Fruit fly (Drosophila melanogaster): ENCODE measurements around the gene eIF4G2.

eIF4G2 gene

DNA sequence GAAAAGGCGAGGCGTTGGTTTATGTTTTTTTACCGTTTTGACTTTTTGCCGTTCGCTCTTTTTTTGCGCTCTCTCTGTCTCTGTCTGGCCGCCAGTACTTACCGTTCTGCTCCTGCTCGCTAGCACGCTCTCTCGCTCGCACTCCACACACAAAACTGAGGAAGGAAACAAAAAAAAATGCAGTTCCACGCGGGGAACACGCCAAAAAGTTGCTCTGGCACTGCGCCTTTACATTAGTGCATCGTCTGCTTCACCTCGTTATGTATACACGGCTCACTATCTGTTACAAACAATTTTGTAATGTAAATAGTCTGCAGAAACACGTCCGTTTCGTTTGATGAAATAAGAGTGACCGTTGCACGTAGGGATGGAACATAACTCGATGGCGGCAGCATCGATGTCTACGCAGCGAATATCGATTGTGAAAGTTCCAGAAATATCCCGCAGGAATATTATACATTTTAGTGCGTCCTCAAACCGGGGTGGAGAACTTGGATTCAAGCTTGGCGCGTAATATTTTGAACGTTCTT is at the start of gene eIF4G2, which contains the start of gene CG33111:
Gene eIF4G2 (minus strand): TSS at position 359 of the 530 bp plus-strand sequence.
Gene CG33111 (minus strand): TSS at position 359 of the 530 bp plus-strand sequence.
- TF ChIP-seq CG8478 (optimal IDR thresholded peaks at IDR 0.05) = no peak
- TF ChIP-seq CTCF (optimal IDR thresholded peaks at IDR 0.05) = peak; percentile 73 to 75

DNA sequence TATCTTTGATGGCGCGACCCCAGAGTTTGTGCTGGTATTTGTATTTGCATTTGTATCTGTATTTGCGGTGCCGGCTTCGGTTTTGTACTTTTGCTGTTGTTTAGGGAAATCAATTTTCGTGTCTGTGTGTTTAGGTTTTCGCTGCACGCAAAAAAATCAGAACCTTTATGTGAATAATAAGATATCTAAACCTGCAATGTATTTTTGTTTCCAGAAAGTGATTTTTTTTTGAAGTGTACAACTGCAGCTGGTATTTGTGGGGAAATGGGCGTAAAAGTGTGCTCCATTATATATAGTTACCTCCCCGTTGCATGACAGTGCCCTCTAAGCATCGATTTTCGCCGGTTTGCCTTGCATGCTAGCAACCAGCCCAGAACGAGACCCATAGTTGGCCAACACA is 48.8 kb upstream of the eIF4G2 start:
- no peak for TF ChIP-seq CTCF (optimal IDR thresholded peaks at IDR 0.05)
- TF ChIP-seq CG8478 (optimal IDR thresholded peaks at IDR 0.05) = no peak

DNA sequence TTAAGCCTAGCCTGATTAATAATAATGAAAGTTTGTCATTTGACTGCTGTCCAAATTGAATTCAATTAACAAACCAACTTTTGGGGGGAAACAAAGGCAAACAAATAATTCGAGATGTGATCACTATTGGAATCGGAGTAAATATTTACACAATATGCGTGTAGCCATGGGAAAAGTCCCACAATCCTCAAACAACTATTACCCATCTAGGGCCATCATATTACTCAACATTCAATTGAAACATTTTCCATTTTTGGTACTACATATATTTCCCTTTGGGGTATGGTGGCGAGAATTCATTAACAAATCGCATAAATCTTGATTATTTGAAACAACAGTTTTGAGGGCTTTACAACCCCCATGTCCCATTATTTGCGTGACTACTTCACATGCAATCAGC is 48.2 kb upstream of the eIF4G2 start:
- TF ChIP-seq CTCF (optimal IDR thresholded peaks at IDR 0.05) (no peak), CG8478 (optimal IDR thresholded peaks at IDR 0.05) (no peak)

DNA sequence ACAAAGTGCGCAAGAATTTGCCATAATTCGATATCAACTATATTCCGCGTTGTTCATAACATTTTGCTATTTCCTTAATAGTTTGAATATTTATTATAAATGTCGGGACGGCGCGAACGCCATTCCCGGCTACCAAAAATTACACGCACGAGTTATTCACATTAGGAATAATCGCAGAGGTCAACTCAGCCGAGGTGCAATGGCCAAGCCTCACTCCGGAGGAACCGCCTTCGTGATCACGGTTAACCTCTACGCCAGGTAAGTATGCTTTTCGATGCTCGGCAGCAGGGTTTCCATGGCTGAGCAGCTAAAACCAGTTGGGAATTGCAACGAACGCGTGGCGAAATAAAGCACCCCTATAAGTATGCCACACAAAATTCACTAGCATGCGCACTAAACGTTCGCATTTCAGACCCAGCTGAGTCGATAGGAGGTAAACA is 40.3 kb upstream of the eIF4G2 start:
- TF ChIP-seq CTCF (optimal IDR thresholded peaks at IDR 0.05) = peak in 1 of 2 experiments; percentile 26

DNA sequence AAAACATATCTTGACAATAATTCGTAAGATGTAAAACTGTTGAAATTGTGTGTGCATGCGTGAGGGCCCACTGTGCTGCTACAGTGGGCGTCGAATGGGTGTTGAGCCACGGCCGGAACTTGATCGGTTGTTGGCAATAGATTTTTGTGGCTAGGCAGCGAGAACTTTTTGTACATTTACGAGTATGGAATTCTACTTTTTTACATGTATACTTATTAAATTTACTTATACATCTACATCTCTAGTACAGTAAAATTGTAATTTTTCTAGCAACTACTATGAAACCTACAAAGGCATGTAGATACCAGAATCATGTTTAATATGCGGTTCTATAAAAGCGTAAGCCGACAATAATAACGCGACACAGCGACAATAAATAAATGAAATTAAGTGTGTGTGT is 30.6 kb upstream of the eIF4G2 start:
- TF ChIP-seq CTCF (optimal IDR thresholded peaks at IDR 0.05) (no peak), CG8478 (optimal IDR thresholded peaks at IDR 0.05) (no peak)

DNA sequence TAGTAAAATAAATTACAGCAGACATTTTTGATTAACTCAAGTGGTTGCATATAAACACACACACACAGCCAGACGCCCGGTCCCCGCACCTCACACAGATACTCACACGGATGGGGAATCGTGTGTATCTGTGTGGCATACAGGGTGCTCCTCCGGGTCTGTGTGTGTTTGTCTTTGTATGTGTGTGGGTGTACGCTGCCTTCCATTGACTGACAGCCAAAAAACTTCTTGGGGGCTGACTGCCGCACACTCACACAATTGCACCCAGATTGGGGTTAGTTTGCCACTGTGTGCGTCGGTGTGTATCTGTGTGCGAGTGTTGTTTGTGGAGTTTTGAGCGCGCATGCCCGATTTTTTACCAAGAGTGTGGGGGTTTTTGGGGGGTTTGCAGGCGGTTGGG is 27.1 kb upstream of the eIF4G2 start:
- no peak for TF ChIP-seq CTCF (optimal IDR thresholded peaks at IDR 0.05)
- no peak for TF ChIP-seq CG8478 (optimal IDR thresholded peaks at IDR 0.05)

DNA sequence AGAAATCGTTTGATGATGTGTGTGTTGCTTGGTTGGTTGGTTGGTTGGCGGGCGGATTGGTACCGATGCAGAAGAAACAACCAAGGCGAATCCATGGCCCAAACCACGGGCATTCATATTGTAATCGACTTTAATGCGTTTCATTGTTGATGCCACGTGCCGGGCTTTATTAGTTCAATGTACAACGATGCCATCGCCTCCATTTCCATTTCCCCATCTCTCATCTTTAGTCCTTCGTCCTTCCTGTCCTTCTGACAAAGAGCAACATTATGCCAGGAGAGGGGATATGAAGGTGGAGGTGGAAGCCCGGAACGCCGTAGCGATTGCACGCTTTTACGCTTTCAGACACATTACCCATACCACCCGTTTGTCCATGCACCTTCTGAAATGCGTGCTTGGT is 12.7 kb upstream of the eIF4G2 start:
- TF ChIP-seq CTCF (optimal IDR thresholded peaks at IDR 0.05) = no peak
- TF ChIP-seq CG8478 (optimal IDR thresholded peaks at IDR 0.05) = no peak

DNA sequence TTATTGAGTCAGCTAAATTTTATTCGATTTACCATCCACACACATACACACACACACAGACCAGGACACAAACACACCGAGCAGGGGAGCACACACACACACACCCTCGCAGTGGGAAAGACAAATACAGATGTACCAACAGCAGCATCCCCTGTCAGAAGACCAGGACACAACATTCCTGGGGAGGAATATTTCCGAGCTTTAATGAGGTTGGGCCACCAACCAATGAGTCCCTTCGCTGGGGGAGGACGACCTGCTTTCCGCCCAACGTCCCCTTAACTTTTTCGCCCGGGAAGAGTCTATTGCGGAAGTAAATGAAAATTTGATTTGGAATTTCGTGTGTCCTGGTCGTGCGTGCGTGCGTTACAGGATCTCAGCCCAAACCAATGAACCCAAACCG is 8.1 kb upstream of the eIF4G2 start:
- TF ChIP-seq CG8478 (optimal IDR thresholded peaks at IDR 0.05) (no peak), CTCF (optimal IDR thresholded peaks at IDR 0.05) (no peak)

DNA sequence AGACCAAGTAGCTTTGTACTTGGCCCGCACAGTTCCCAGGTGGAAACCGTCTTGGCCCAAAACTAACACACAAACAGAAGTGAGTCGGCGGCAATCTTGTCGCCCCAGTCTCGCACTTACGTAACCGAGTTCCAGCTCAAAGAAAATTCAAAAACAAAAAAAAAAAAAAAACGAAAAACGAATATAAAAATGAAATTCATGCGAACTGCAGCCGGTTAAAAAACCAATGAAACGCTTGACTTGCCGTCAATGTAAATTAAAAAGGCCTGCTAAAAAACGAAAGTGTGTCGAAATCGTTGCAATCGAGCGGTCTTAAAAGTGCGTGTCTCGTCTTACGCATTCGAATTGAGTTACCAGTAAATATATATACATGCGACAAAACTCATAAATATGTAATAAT is 4.6 kb upstream of the eIF4G2 start:
- no peak for TF ChIP-seq CG8478 (optimal IDR thresholded peaks at IDR 0.05)

DNA sequence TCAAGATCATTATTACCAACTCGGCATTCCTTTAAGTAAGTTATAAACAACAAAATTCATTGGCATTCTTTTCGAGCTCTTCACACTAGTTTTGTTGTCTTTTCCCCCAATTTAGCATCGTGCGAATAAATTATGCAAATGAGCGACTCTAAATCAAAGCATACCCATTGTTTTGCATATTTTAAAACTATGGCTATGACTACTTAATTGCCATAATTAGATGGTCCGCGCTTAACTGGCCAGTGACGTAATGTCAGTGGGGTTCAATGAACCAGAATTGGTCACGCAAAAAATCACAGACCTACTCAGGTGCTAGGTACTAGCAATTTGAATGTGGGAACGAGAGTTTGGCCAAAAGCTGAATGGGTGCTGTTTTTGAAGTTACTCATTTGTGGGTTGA is 3.9 kb upstream of the eIF4G2 start:
- TF ChIP-seq CG8478 (optimal IDR thresholded peaks at IDR 0.05) = no peak
- TF ChIP-seq CTCF (optimal IDR thresholded peaks at IDR 0.05) = no peak

DNA sequence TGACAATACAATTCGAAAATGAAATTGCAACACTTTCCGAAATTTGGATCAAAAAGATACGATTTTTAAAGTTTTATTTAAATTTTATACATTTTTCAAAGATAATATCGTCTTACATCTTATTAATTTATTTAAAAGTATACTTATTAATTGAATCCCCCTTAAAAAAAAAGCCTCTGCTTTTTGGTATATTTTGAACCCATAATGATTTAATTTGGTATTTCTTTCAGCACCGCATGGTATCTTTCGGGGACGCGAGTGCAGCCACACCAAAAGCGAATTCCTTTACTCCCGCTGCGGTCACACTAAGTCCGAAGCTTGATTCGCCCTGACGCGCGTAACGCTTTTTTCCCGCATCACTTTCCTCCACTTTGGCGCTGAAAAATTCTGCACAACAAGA is 1.3 kb upstream of the eIF4G2 start:
- TF ChIP-seq CTCF (optimal IDR thresholded peaks at IDR 0.05) (no peak), CG8478 (optimal IDR thresholded peaks at IDR 0.05) (no peak)

DNA sequence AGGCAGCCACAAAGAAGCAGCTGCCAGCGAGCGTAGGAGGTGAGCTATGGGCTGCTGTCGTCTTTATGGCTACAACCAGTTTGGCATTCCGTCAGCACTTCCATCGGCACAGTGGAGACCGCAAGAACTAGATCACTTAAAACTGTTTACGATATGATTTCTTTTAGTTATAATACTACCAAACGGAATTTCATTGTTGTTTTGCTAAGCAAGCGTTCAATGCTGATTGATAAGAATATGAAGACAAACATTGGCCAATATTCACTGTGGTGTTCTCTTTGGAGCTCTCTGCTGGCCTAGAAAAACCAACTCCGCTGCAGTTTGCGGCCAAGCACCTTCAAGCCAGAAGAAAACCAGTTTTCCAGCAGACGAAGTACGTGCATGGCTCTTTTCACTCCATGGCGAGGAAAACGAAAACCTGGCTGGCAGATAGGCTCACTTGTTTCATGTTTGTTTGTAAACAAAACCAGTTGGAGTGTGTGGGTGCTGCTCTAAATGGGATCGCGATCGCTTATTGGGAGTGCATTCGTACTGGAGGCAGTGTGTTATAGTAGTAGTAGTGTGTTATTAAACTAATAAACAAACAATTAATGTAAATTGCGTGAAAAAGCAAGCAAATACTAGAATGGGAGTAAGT is 1.4 kb downstream of the eIF4G2 start:
- TF ChIP-seq CTCF (optimal IDR thresholded peaks at IDR 0.05) = no peak
- no peak for TF ChIP-seq CG8478 (optimal IDR thresholded peaks at IDR 0.05)

DNA sequence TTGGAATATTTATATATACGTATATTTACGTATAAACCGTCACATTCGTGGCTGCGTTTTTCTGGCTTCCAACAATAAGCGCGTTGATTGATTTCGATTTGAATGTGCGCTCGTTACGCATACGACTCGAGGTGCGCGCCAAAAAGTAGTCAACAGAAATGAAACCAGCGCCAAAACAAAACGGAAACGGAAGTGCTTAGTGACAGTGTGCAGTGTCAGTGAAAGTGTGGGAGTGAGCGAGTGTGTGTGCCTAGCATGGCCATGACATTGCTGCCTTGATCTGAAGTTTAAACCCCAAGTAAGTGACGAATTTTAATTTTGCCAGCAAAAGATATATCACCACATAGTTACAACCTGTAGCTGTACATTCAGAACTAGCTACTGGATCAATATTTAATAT is 15.4 kb downstream of the eIF4G2 start, which contains the start of gene CG34355:
Gene CG34355 (plus strand): TSS at position 192 of the 400 bp plus-strand sequence.
- TF ChIP-seq CTCF (optimal IDR thresholded peaks at IDR 0.05) = no peak
- TF ChIP-seq CG8478 (optimal IDR thresholded peaks at IDR 0.05) = no peak

DNA sequence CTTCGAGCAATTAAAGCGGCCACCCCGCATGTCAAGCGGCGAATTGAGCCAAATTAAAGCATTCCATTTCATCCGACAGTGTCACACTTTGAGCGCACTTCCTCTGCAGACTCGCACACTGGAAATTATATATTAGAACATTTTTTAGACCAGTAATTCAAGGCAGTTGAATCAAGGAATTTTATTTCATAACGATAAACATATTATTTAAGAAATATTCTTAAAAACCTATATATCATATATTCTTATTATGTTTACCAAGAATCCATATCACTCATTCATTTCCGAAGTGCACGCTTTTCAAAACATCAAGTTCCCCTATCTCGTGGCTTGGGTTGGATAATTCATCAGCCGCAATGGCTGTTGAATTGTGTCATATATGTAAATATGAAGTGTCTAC is 27.5 kb downstream of the eIF4G2 start:
- no peak for TF ChIP-seq CTCF (optimal IDR thresholded peaks at IDR 0.05)
- TF ChIP-seq CG8478 (optimal IDR thresholded peaks at IDR 0.05) = no peak

DNA sequence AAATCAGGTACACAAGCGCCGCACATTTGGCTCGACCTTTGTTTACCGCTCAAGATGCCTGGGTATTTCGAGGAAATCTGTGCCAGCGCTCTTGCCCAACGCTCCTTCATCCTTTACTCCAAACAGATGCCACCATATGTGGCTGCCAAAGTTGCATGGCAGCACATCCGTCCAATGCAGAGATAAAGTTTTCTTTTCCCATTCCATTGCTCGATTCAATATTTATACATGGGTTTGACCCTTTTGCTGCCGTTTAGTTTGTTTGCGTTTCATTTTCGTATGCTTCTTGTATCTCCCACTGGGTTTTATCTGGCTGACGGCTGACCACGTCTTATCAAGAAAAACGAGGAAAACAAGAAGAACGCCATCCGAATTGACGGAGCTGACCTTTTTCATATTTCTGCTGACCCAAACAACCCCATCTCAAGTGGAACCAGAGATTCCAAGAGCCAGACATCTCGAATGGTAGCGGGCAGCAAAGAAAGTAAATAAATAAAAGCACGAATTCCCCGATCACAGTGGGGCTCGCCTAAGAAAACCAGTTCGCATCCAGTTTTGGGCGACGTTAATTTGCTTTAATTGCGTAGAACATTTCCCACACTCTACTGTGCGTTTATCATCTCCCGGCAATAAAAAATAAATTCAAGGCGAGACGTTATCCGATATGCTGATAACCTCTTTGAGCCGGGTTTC is 28.4 kb downstream of the eIF4G2 start:
- TF ChIP-seq CG8478 (optimal IDR thresholded peaks at IDR 0.05) (no peak), CTCF (optimal IDR thresholded peaks at IDR 0.05) (no peak)

DNA sequence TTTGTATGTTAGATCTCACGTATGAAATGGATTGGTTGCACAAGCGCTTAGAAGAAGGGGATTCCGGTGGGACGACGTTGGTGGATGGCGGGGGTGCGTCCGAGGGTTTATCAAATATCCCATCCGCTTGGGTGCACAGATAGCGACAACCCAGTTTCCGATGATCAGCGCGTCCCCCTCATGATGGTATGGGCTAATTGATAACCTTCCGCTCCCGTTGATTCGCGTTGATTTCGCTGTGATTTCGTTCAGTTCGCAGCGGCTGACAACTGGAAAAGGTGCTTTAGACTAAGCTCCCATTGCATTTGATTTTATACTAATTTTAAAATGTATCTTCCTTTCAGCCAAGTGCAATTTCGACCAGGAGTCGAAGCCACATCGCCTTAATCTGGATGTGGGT is 29.5 kb downstream of the eIF4G2 start:
- TF ChIP-seq CG8478 (optimal IDR thresholded peaks at IDR 0.05) (no peak), CTCF (optimal IDR thresholded peaks at IDR 0.05) (no peak)
